Worm (Caenorhabditis elegans) whole organism, L3 larva: ENCODE results near the gene fbxc-19.

ENCODE experiments used
- lin-39 ChIP-seq: fragments of 150-350 bp; optimal IDR thresholded peaks from 2 replicates; lab custom pipeline; 2018; ENCODE audit warnings: missing biosample characterization, missing genetic modification reagents, missing genetic modification characterization
- pha-4 ChIP-seq: fragments of 150-350 bp; optimal IDR thresholded peaks from 2 replicates; lab custom pipeline; 2014; ENCODE audit warnings: missing biosample characterization, missing genetic modification reagents, missing genetic modification characterization
- unc-62 ChIP-seq: fragments of 150-350 bp; sonication (generic microtip); optimal IDR thresholded peaks from 4 replicates; lab custom pipeline; 2014; ENCODE audit warnings: missing biosample characterization, missing genetic modification reagents, missing genetic modification characterization

DNA sequence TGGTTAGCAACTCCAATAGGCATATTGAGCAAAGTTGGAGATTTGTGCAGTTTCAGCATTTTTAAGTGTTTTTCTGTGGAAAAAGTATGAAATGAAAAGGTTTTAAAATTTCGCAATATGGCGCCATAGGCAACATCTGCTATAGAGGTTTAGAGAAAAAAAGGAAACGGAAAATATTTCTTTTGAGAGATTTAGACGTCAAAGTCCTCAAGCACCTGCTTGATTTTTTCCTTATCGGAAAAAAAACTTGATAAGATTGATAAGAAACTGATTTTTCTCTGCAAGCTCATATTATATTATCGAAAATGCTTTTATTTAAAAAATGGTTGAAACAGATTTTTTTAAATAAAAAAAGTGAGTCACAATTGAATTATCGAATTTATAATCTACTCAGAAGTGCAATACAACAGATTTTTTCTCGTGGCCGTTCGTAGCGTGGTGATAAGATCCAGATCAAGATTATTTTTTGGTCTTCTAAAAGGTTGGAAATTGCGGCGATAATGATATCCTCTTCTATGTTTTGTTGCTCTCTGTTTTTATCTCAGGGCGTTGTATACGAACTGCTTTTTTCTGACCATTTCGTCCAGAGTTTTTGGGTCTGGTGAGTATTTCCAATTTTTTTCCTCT lies at the start of gene fbxc-19:
- TF ChIP-seq lin-39 (tag; lab: Kevin White, UChicago) (no peak), unc-62 (no peak), pha-4 (peak; percentile 89)
